Fruit fly (Drosophila melanogaster): ENCODE measurements around the gene CG14238.

DNA sequence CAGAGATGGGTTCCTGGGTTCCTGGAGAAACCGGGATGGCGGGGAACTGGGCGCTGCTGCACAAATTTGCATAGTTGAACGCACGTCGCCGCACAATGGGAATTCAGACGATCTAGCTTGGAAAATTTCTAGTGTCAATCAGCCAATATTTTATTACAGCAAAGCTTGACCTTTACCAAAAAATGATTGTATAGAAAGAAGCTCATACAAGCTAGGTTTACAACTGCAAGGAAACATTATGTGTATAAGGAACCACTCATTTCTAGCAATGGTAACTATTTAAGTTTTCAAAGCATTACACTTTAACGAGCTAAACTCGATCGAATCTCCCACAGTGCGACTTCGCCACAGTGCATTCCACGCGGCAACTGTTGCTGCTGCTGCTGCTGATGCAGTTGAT is 22.3 kb downstream of the CG14238 start:
- TF ChIP-seq Myc (optimal IDR thresholded peaks at IDR 0.05) (no peak), psq (optimal IDR thresholded peaks at IDR 0.05) (no peak), ttk (optimal IDR thresholded peaks at IDR 0.05) (no peak), h (optimal IDR thresholded peaks at IDR 0.05) (no peak), insv (optimal IDR thresholded peaks at IDR 0.05) (no peak), Sin3A (optimal IDR thresholded peaks at IDR 0.05) (no peak)
